Fruit fly (Drosophila melanogaster) whole organism: ENCODE measurements around the gene elgi.

ENCODE experiments used
- CG8478 ChIP-seq: fragments of >200 bp; optimal IDR thresholded peaks from 2 replicates; lab custom pipeline; 2018; ENCODE audit warnings: inconsistent platforms
- Dll ChIP-seq: fragments of >200 bp; optimal IDR thresholded peaks from 2 replicates; lab custom pipeline; 2017
- EcR ChIP-seq, 2 experiments: fragments of >200 bp; optimal IDR thresholded peaks; 2 replicates each; lab custom pipeline; 2017; ENCODE audit warnings: missing biosample characterization in 2 of 2, missing genetic modification characterization in 2 of 2, missing genetic modification reagents in 2 of 2
- pan ChIP-seq: fragments of >200 bp; optimal IDR thresholded peaks from 2 replicates; lab custom pipeline; 2017
- psq ChIP-seq: fragments of >200 bp; optimal IDR thresholded peaks from 2 replicates; lab custom pipeline; 2017
- usp ChIP-seq: fragments of >200 bp; optimal IDR thresholded peaks from 2 replicates; lab custom pipeline; 2017; ENCODE audit warnings: missing biosample characterization, missing genetic modification characterization, mixed read lengths

elgi gene

dm6 chr3L:15967588-15968500 is 11.5 kb downstream of the elgi start, which contains the start of the genes Brr2 and CG10516:
Brr2 (minus strand) TSS chr3L:15967872.
CG10516 (plus strand) TSS chr3L:15968204.
- no peak for TF ChIP-seq usp (GFP tag; lab: Kevin White, UChicago)
- TF ChIP-seq EcR (GFP tag; optimal IDR thresholded peaks at IDR 0.05; lab: Kevin White, UChicago): no peak
- no peak for TF ChIP-seq Dll
- no peak for TF ChIP-seq pan (lab: Kevin White, UChicago)
- TF ChIP-seq CG8478 (lab: Kevin White, UChicago): no peak
- no peak for TF ChIP-seq psq (lab: Kevin White, UChicago)

dm6 chr3L:15968686-15969085 is 12.3 kb downstream of the elgi start:
- TF ChIP-seq Dll (no peak), psq (lab: Kevin White, UChicago) (no peak), pan (lab: Kevin White, UChicago) (no peak), CG8478 (lab: Kevin White, UChicago) (no peak)

dm6 chr3L:15974166-15974565 is 17.8 kb downstream of the elgi start:
- TF ChIP-seq pan (lab: Kevin White, UChicago) (no peak), usp (GFP tag; lab: Kevin White, UChicago) (no peak), psq (lab: Kevin White, UChicago) (no peak), Dll (no peak), CG8478 (lab: Kevin White, UChicago) (no peak), EcR (GFP tag; optimal IDR thresholded peaks at IDR 0.05; lab: Kevin White, UChicago) (no peak)

dm6 chr3L:15975068-15975467 is 18.7 kb downstream of the elgi start, which contains the start of gene CG17026:
CG17026 (plus strand) TSS chr3L:15975368.
- no peak for TF ChIP-seq CG8478 (lab: Kevin White, UChicago)
- no peak for TF ChIP-seq EcR (GFP tag; optimal IDR thresholded peaks at IDR 0.05; lab: Kevin White, UChicago)
- TF ChIP-seq pan (lab: Kevin White, UChicago): no peak
- TF ChIP-seq Dll: no peak
- no peak for TF ChIP-seq usp (GFP tag; lab: Kevin White, UChicago)
- TF ChIP-seq psq (lab: Kevin White, UChicago): no peak

dm6 chr3L:15976758-15977157 is 20.4 kb downstream of the elgi start, which contains the start of gene CG17029:
CG17029 (plus strand) TSS chr3L:15976870.
- no peak for TF ChIP-seq usp (GFP tag; lab: Kevin White, UChicago)
- TF ChIP-seq pan (lab: Kevin White, UChicago): no peak
- no peak for TF ChIP-seq Dll
- TF ChIP-seq CG8478 (lab: Kevin White, UChicago): no peak
- no peak for TF ChIP-seq EcR (GFP tag; optimal IDR thresholded peaks at IDR 0.05; lab: Kevin White, UChicago)
- no peak for TF ChIP-seq psq (lab: Kevin White, UChicago)

- TF ChIP-seq pan (lab: Kevin White, UChicago) (no peak), CG8478 (lab: Kevin White, UChicago) (no peak), usp (GFP tag; lab: Kevin White, UChicago) (no peak), psq (lab: Kevin White, UChicago) (no peak), EcR (GFP tag; optimal IDR thresholded peaks at IDR 0.05; lab: Kevin White, UChicago) (no peak), Dll (no peak)
Observed at dm6 chr3L:15977565-15977964, 21.2 kb downstream of the elgi start.

- TF ChIP-seq usp (GFP tag; lab: Kevin White, UChicago) (no peak), pan (lab: Kevin White, UChicago) (no peak)
Observed at dm6 chr3L:15978224-15978623, 21.9 kb downstream of the elgi start, which contains the start of gene CG17028. CG17028 (plus strand) TSS chr3L:15978524.

dm6 chr3L:15979240-15979639 is 22.9 kb downstream of the elgi start:
- no peak for TF ChIP-seq Dll
- no peak for TF ChIP-seq EcR (GFP tag; optimal IDR thresholded peaks at IDR 0.05; lab: Kevin White, UChicago)
- TF ChIP-seq psq (lab: Kevin White, UChicago): no peak
- TF ChIP-seq usp (GFP tag; lab: Kevin White, UChicago): no peak

dm6 chr3L:15979912-15980311 is 23.6 kb downstream of the elgi start, which contains the start of gene CG17027:
CG17027 (plus strand) TSS chr3L:15980100.
- TF ChIP-seq Dll (no peak), CG8478 (lab: Kevin White, UChicago) (no peak), usp (GFP tag; lab: Kevin White, UChicago) (no peak), EcR (GFP tag; optimal IDR thresholded peaks at IDR 0.05; lab: Kevin White, UChicago) (no peak), pan (lab: Kevin White, UChicago) (no peak), psq (lab: Kevin White, UChicago) (no peak)

- TF ChIP-seq usp (GFP tag; lab: Kevin White, UChicago) (no peak), pan (lab: Kevin White, UChicago) (no peak), EcR (GFP tag; optimal IDR thresholded peaks at IDR 0.05; lab: Kevin White, UChicago) (no peak), Dll (no peak), psq (lab: Kevin White, UChicago) (no peak), CG8478 (lab: Kevin White, UChicago) (no peak)
Observed at dm6 chr3L:15981403-15981802, 25.1 kb downstream of the elgi start.

dm6 chr3L:15982148-15982547 is 25.8 kb downstream of the elgi start:
- no peak for TF ChIP-seq psq (lab: Kevin White, UChicago)
- no peak for TF ChIP-seq Dll
- TF ChIP-seq pan (lab: Kevin White, UChicago): no peak
- no peak for TF ChIP-seq usp (GFP tag; lab: Kevin White, UChicago)
- no peak for TF ChIP-seq EcR (GFP tag; optimal IDR thresholded peaks at IDR 0.05; lab: Kevin White, UChicago)
- TF ChIP-seq CG8478 (lab: Kevin White, UChicago): no peak
